Worm (Caenorhabditis elegans): ENCODE results near the gene mpst-1.

mpst-1 gene

ce11 chrV:11803518-11803994 is 23.3 kb downstream of the mpst-1 start (continued):
- TF ChIP-seq nhr-76 (tag; optimal IDR thresholded peaks at IDR 0.05) (no peak), unc-62 (GFP tag; optimal IDR thresholded peaks at IDR 0.05) (no peak), fkh-4 (tag; optimal IDR thresholded peaks at IDR 0.05; ENCODE audit: borderline replicate concordance) (no peak), hlh-17 (GFP tag; optimal IDR thresholded peaks at IDR 0.05; ENCODE audit: borderline replicate concordance) (no peak), mdl-1 (tag; optimal IDR thresholded peaks at IDR 0.05) (no peak), egl-13 (tag; optimal IDR thresholded peaks at IDR 0.05) (no peak), ets-5 (GFP tag; IDR thresholded peaks at IDR 0.05) (no peak), blmp-1 (tag; optimal IDR thresholded peaks at IDR 0.05) (peak; percentile 85), jun-1 (tag; optimal IDR thresholded peaks at IDR 0.05) (no peak), nhr-11 (tag; optimal IDR thresholded peaks at IDR 0.05) (no peak), efl-3 (GFP tag; optimal IDR thresholded peaks at IDR 0.05) (no peak), pqm-1 (tag; optimal IDR thresholded peaks at IDR 0.05) (no peak), nhr-77 (tag; optimal IDR thresholded peaks at IDR 0.05) (no peak), unc-98 (GFP tag; IDR thresholded peaks at IDR 0.05) (no peak), C34B4.2 (tag; optimal IDR thresholded peaks at IDR 0.05) (no peak), lin-14 (GFP tag; optimal IDR thresholded peaks at IDR 0.05) (peak; percentile 66), aly-2 (tag; optimal IDR thresholded peaks at IDR 0.05) (no peak), hlh-4 (tag; optimal IDR thresholded peaks at IDR 0.05) (no peak), unc-130 (tag; optimal IDR thresholded peaks at IDR 0.05) (no peak), ces-1 (GFP tag; optimal IDR thresholded peaks at IDR 0.05) (no peak), ceh-82 (tag; optimal IDR thresholded peaks at IDR 0.05) (no peak), nhr-85 (tag) (peak; percentile 95), unc-30 (tag; optimal IDR thresholded peaks at IDR 0.05) (no peak), lin-39 (tag; optimal IDR thresholded peaks at IDR 0.05) (no peak), ztf-4 (tag; optimal IDR thresholded peaks at IDR 0.05) (no peak), efl-1 (optimal IDR thresholded peaks at IDR 0.05) (no peak), efl-1 (GFP tag; optimal IDR thresholded peaks at IDR 0.05 in 1 of 2) (peak in 1 of 2 experiments; percentile 79), nhr-28 (tag; optimal IDR thresholded peaks at IDR 0.05) (no peak), ceh-8 (GFP tag; optimal IDR thresholded peaks at IDR 0.05) (peak; percentile 44), vab-15 (tag; optimal IDR thresholded peaks at IDR 0.05) (no peak), elt-3 (tag; optimal IDR thresholded peaks at IDR 0.05) (peak in 4 of 6 experiments; percentile 24 to 33 (median 26)), dsc-1 (tag; optimal IDR thresholded peaks at IDR 0.05) (no peak), nhr-90 (tag; optimal IDR thresholded peaks at IDR 0.05; ENCODE audit: poor library complexity) (peak; percentile 32), mab-9 (GFP tag; IDR thresholded peaks at IDR 0.05) (no peak), ceh-90 (tag; optimal IDR thresholded peaks at IDR 0.05) (no peak), rnt-1 (tag; optimal IDR thresholded peaks at IDR 0.05) (no peak), lsy-2 (tag; optimal IDR thresholded peaks at IDR 0.05) (peak in 1 of 2 experiments; percentile 2), alr-1 (tag; optimal IDR thresholded peaks at IDR 0.05; ENCODE audit: borderline replicate concordance) (no peak), fkh-10 (GFP tag; optimal IDR thresholded peaks at IDR 0.05) (no peak), xbp-1 (tag; optimal IDR thresholded peaks at IDR 0.05) (no peak), sox-4 (tag; optimal IDR thresholded peaks at IDR 0.05) (no peak), nhr-84 (tag; optimal IDR thresholded peaks at IDR 0.05) (no peak), nhr-20 (tag; optimal IDR thresholded peaks at IDR 0.05) (peak; percentile 86), dpl-1 (GFP tag; optimal IDR thresholded peaks at IDR 0.05) (no peak), C16A3.4 (tag; optimal IDR thresholded peaks at IDR 0.05) (no peak), aha-1 (tag; optimal IDR thresholded peaks at IDR 0.05) (no peak), elt-2 (tag; optimal IDR thresholded peaks at IDR 0.05) (no peak)
